Worm (Caenorhabditis elegans): ENCODE measurements around the gene grl-10.

The grl-10 gene

ce11 chrV:7745903-7746302, 28.4 kb upstream of the grl-10 start (continued):
- TF ChIP-seq ces-1 (GFP tag; optimal IDR thresholded peaks at IDR 0.05) (no peak), nhr-102 (tag; optimal IDR thresholded peaks at IDR 0.05) (no peak), php-3 (GFP tag; IDR thresholded peaks at IDR 0.05) (no peak), hif-1 (tag; optimal IDR thresholded peaks at IDR 0.05) (no peak), zag-1 (tag; optimal IDR thresholded peaks at IDR 0.05) (no peak), saeg-2 (GFP tag; IDR thresholded peaks at IDR 0.05) (no peak), D1046.2 (GFP tag; IDR thresholded peaks at IDR 0.05) (no peak), nhr-10 (tag; optimal IDR thresholded peaks at IDR 0.05) (no peak), F49E8.2 (tag; optimal IDR thresholded peaks at IDR 0.05; ENCODE audit: borderline replicate concordance) (no peak), ztf-11 (tag; optimal IDR thresholded peaks at IDR 0.05) (no peak), unc-39 (tag; optimal IDR thresholded peaks at IDR 0.05) (no peak), lir-3 (tag; optimal IDR thresholded peaks at IDR 0.05) (no peak), ama-1 (optimal IDR thresholded peaks at IDR 0.05) (no peak), ceh-44 (GFP tag; IDR thresholded peaks at IDR 0.05) (no peak), aha-1 (tag) (no peak), ZK337.2 (GFP tag; IDR thresholded peaks at IDR 0.05) (no peak), lin-38 (GFP tag; IDR thresholded peaks at IDR 0.05) (no peak), hlh-11 (tag; optimal IDR thresholded peaks at IDR 0.05) (peak; percentile 12), lin-1 (GFP tag; IDR thresholded peaks at IDR 0.05) (no peak), mdt-29 (GFP tag; IDR thresholded peaks at IDR 0.05) (no peak), nhr-48 (tag; optimal IDR thresholded peaks at IDR 0.05) (no peak), F37D6.2 (tag; optimal IDR thresholded peaks at IDR 0.05) (no peak), fos-1 (tag; optimal IDR thresholded peaks at IDR 0.05) (no peak), ceh-62 (tag; optimal IDR thresholded peaks at IDR 0.05) (no peak), rbr-2 (tag; optimal IDR thresholded peaks at IDR 0.05) (no peak), arid-1 (GFP tag; conservative IDR thresholded peaks at IDR 0.05) (no peak), aly-2 (tag; optimal IDR thresholded peaks at IDR 0.05) (no peak), skn-1 (tag; optimal IDR thresholded peaks at IDR 0.05) (no peak), snpc-4 (tag; optimal IDR thresholded peaks at IDR 0.05) (no peak), mdl-1 (tag; optimal IDR thresholded peaks at IDR 0.05) (no peak), daf-16 (GFP tag; optimal IDR thresholded peaks at IDR 0.05) (no peak), daf-16 (tag; optimal IDR thresholded peaks at IDR 0.05) (no peak), dmd-9 (GFP tag; IDR thresholded peaks at IDR 0.05) (no peak), lin-13 (GFP tag; optimal IDR thresholded peaks at IDR 0.05) (no peak), spr-3 (GFP tag; optimal IDR thresholded peaks at IDR 0.05) (no peak), lin-29 (GFP tag; IDR thresholded peaks at IDR 0.05) (no peak), zip-2 (tag; optimal IDR thresholded peaks at IDR 0.05) (no peak), mes-2 (tag; optimal IDR thresholded peaks at IDR 0.05; ENCODE audit: poor library complexity, severe bottlenecking) (no peak), nhr-28 (tag; optimal IDR thresholded peaks at IDR 0.05) (no peak), tag-97 (GFP tag; IDR thresholded peaks at IDR 0.05) (no peak), nhr-42 (GFP tag; IDR thresholded peaks at IDR 0.05) (no peak), ztf-7 (tag; optimal IDR thresholded peaks at IDR 0.05) (no peak), Y48G9A.11 (GFP tag; IDR thresholded peaks at IDR 0.05) (no peak), tra-1 (GFP tag; IDR thresholded peaks at IDR 0.05) (0 out of 2 replicates have a peak, but pooled peaks have one; percentile 59), ceh-20 (GFP tag; IDR thresholded peaks at IDR 0.05) (0 out of 2 replicates have a peak, but pooled peaks have one; percentile 26)

- TF ChIP-seq unc-62 (GFP tag; optimal IDR thresholded peaks at IDR 0.05 in 1 of 2) (peak in 1 of 2 experiments; percentile 97), unc-62 (tag; optimal IDR thresholded peaks at IDR 0.05) (no peak), snpc-1.2 (GFP tag; IDR thresholded peaks at IDR 0.05) (no peak)
These were observed 27.2 kb upstream of the grl-10 start for ce11 chrV:7747132-7747531.
